Worm (Caenorhabditis elegans) whole organism, L4/young adult: ENCODE data around the gene nhr-223.

Source experiments
- dao-5 ChIP-seq: sonication (generic microtip); optimal IDR thresholded peaks from 2 replicates; lab custom pipeline; 2016; ENCODE audit warnings: missing genotype, missing genetic modification characterization, moderate library complexity, missing compliant biosample characterization
- him-1 ChIP-seq: sonication (generic microtip); optimal IDR thresholded peaks from 2 replicates; lab custom pipeline; 2016; ENCODE audit warnings: missing genotype, missing genetic modification reagents, missing genetic modification characterization, missing compliant biosample characterization

DNA sequence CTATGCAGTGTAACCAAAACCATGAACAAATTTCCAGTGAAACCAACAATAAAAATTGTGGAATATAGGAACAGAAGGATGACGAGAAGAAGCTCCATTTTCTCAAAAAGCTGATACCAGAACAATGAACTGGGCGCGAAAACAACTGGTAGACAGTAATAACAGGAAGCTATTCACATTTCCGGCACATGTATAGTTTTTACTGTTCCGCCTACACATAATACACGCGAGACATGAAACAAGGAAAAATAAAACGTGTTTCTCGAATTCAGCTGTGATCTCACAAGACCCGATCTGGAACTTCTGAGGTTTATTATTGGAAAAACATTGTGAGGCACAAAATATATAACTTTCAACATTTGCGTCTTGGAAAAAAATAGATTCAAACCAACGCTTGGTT is 13.4 kb downstream of the nhr-223 start, which contains the start of gene srsx-36:
- no peak for TF ChIP-seq dao-5
- no peak for TF ChIP-seq him-1
